Fruit fly (Drosophila melanogaster): ENCODE measurements around the gene comm.

Gene comm

dm6 chr3L:15704250-15704985 is 23.8 kb downstream of the comm start (continued):
- peak; percentile 38 for TF ChIP-seq CG6276 (GFP tag; optimal IDR thresholded peaks at IDR 0.05)
- TF ChIP-seq Met (GFP tag; optimal IDR thresholded peaks at IDR 0.05): no peak
- peak; percentile 73 for TF ChIP-seq achi (GFP tag; optimal IDR thresholded peaks at IDR 0.05)
- no peak; the same call in none of the 2 replicates for TF ChIP-seq CG15336 (GFP tag; IDR thresholded peaks at IDR 0.05)
- peak; percentile 9 for TF ChIP-seq Sox15 (GFP tag; optimal IDR thresholded peaks at IDR 0.05)
- TF ChIP-seq CG11294 (GFP tag; IDR thresholded peaks at IDR 0.05): no peak
- no peak for TF ChIP-seq CG31627 (GFP tag; optimal IDR thresholded peaks at IDR 0.05)
- TF ChIP-seq Sox14 (GFP tag; optimal IDR thresholded peaks at IDR 0.05): peak; percentile 40
- TF ChIP-seq CG3032 (tag; optimal IDR thresholded peaks at IDR 0.05): peak; percentile 39
- peak; percentile 27 for TF ChIP-seq CG10669 (GFP tag; optimal IDR thresholded peaks at IDR 0.05)
- TF ChIP-seq CG6808 (GFP tag; optimal IDR thresholded peaks at IDR 0.05): peak; percentile 42
- TF ChIP-seq cyc (GFP tag; optimal IDR thresholded peaks at IDR 0.05): no peak
- no peak for TF ChIP-seq Hr39 (GFP tag; optimal IDR thresholded peaks at IDR 0.05)
- TF ChIP-seq Ets21C (GFP tag; optimal IDR thresholded peaks at IDR 0.05): no peak
- TF ChIP-seq dsx (GFP tag; optimal IDR thresholded peaks at IDR 0.05; ENCODE audit: poor library complexity, severe bottlenecking): peak; percentile 34
- TF ChIP-seq CG10631 (GFP tag; optimal IDR thresholded peaks at IDR 0.05): peak; percentile 63
- TF ChIP-seq CG4318 (GFP tag; optimal IDR thresholded peaks at IDR 0.05): peak; percentile 69
- TF ChIP-seq CG6163 (GFP tag; IDR thresholded peaks at IDR 0.05): no peak
- TF ChIP-seq CG6792 (GFP tag; optimal IDR thresholded peaks at IDR 0.05): peak; percentile 12
- TF ChIP-seq CG11762 (GFP tag; optimal IDR thresholded peaks at IDR 0.05; ENCODE audit: insufficient read depth): no peak
- peak; percentile 39 for TF ChIP-seq CG3919 (GFP tag; optimal IDR thresholded peaks at IDR 0.05)

dm6 chr3L:15703330-15704119 is 24.7 kb downstream of the comm start:
- TF ChIP-seq CG3919 (GFP tag; optimal IDR thresholded peaks at IDR 0.05): no peak
- no peak for TF ChIP-seq CG3032 (tag; optimal IDR thresholded peaks at IDR 0.05)
- no peak for TF ChIP-seq eg (GFP tag; IDR thresholded peaks at IDR 0.05)
- TF ChIP-seq acj6 (GFP tag; optimal IDR thresholded peaks at IDR 0.05): no peak
- no peak for TF ChIP-seq CG15336 (GFP tag; IDR thresholded peaks at IDR 0.05)
- TF ChIP-seq CG11762 (GFP tag; optimal IDR thresholded peaks at IDR 0.05; ENCODE audit: insufficient read depth): no peak
- TF ChIP-seq CG7368 (GFP tag; optimal IDR thresholded peaks at IDR 0.05): no peak
- TF ChIP-seq CG11294 (GFP tag; IDR thresholded peaks at IDR 0.05): no peak
- TF ChIP-seq lz (GFP tag; optimal IDR thresholded peaks at IDR 0.05): no peak
- no peak for TF ChIP-seq CG6854 (GFP tag; optimal IDR thresholded peaks at IDR 0.05)
- TF ChIP-seq pdm3 (GFP tag; optimal IDR thresholded peaks at IDR 0.05): no peak
- TF ChIP-seq CG8319 (GFP tag; optimal IDR thresholded peaks at IDR 0.05): no peak
- TF ChIP-seq fd59A (GFP tag; optimal IDR thresholded peaks at IDR 0.05): no peak
- no peak for TF ChIP-seq net (GFP tag; optimal IDR thresholded peaks at IDR 0.05)

DNA sequence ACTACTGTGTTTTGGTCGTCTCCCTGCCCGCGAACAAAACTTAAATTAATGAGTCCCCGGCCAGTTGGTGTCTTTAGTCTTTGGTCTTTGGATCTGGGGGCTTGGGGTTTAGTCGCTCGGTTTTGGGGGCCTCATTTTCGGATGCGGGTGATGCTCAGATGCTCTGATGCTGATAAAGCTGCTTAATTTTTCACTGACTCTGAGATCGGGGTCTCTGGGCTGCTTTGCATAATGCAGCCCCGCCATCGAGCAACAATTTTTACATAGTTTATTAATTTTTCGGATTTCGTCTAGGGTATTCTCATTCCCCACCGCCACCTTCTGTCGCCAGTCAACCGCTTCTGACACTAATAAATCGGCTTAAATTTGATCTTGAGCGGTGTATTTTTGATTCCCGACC is 26.0 kb downstream of the comm start:
- no peak for TF ChIP-seq CG6792 (GFP tag; optimal IDR thresholded peaks at IDR 0.05)
- TF ChIP-seq eg (GFP tag; IDR thresholded peaks at IDR 0.05): no peak
- no peak for TF ChIP-seq CG6276 (GFP tag; optimal IDR thresholded peaks at IDR 0.05)
- no peak for TF ChIP-seq CG34406 (GFP tag; optimal IDR thresholded peaks at IDR 0.05)
- no peak for TF ChIP-seq Ets96B (tag; optimal IDR thresholded peaks at IDR 0.05)
- no peak for TF ChIP-seq Hr38 (GFP tag; optimal IDR thresholded peaks at IDR 0.05)
- no peak for TF ChIP-seq Sox102F (GFP tag; optimal IDR thresholded peaks at IDR 0.05)
- no peak for TF ChIP-seq cyc (GFP tag; optimal IDR thresholded peaks at IDR 0.05)
- no peak for TF ChIP-seq CG10631 (GFP tag; optimal IDR thresholded peaks at IDR 0.05)
- no peak for TF ChIP-seq CG15336 (GFP tag; IDR thresholded peaks at IDR 0.05)
- TF ChIP-seq Gug (GFP tag; IDR thresholded peaks at IDR 0.05): no peak
- TF ChIP-seq Hr39 (GFP tag; optimal IDR thresholded peaks at IDR 0.05): no peak
- TF ChIP-seq CG10669 (GFP tag; optimal IDR thresholded peaks at IDR 0.05): no peak
- TF ChIP-seq CG8119 (GFP tag; IDR thresholded peaks at IDR 0.05): no peak
- TF ChIP-seq Eip75B (GFP tag; optimal IDR thresholded peaks at IDR 0.05): no peak
